Worm (Caenorhabditis elegans): ENCODE data around the gene C45G7.4.

- no peak for TF ChIP-seq ztf-28 (GFP tag; IDR thresholded peaks at IDR 0.05)
- no peak for TF ChIP-seq lir-1 (GFP tag; conservative IDR thresholded peaks at IDR 0.05)
- TF ChIP-seq zim-3 (tag; optimal IDR thresholded peaks at IDR 0.05), result no peak
- no peak for TF ChIP-seq die-1 (tag; optimal IDR thresholded peaks at IDR 0.05)
- TF ChIP-seq rec-8 (tag; optimal IDR thresholded peaks at IDR 0.05), result no peak
- TF ChIP-seq lin-54 (GFP tag; optimal IDR thresholded peaks at IDR 0.05), result no peak
- no peak for TF ChIP-seq attf-6 (GFP tag; IDR thresholded peaks at IDR 0.05)
- TF ChIP-seq nfya-1 (tag; optimal IDR thresholded peaks at IDR 0.05; ENCODE audit: borderline replicate concordance, insufficient read depth), result no peak
- no peak for TF ChIP-seq B0035.1 (tag; optimal IDR thresholded peaks at IDR 0.05)
- TF ChIP-seq nhr-27 (tag; optimal IDR thresholded peaks at IDR 0.05), result no peak
- no peak for TF ChIP-seq him-1 (tag; optimal IDR thresholded peaks at IDR 0.05)
These were observed 28.6 kb downstream of the C45G7.4 start for ce11 chrIV:2461396-2461795.
